Worm (Caenorhabditis elegans) whole organism, L1 larva: Measurements from ENCODE around the gene npr-4.

Experiments used
- fos-1 ChIP-seq: fragments of 150-350 bp; optimal IDR thresholded peaks from 2 replicates; lab custom pipeline; 2014; ENCODE audit warnings: missing biosample characterization, missing genetic modification characterization
- lsy-2 ChIP-seq, 2 experiments: fragments of 150-350 bp; optimal IDR thresholded peaks; 2 replicates each; lab custom pipeline; 2014; ENCODE audit warnings: missing biosample characterization in 2 of 2, missing genetic modification characterization in 2 of 2
- pqm-1 ChIP-seq: sonication (generic microtip); optimal IDR thresholded peaks from 3 replicates; lab custom pipeline; 2017; ENCODE audit warnings: missing biosample characterization, missing genetic modification characterization
- sptf-1 ChIP-seq: fragments of 150-350 bp; optimal IDR thresholded peaks from 2 replicates; lab custom pipeline; 2014; ENCODE audit warnings: missing biosample characterization, missing genetic modification characterization

- TF ChIP-seq fos-1 (tag; lab: Kevin White, UChicago): peak; percentile 60
- TF ChIP-seq sptf-1 (tag; lab: Kevin White, UChicago): no peak
- no peak for TF ChIP-seq pqm-1 (tag; lab: Kevin White, UChicago)
- TF ChIP-seq lsy-2 (tag; optimal IDR thresholded peaks at IDR 0.05; lab: Kevin White, UChicago): peak; percentile 49 to 63
These were observed 41.2 kb downstream of the npr-4 start for ce11 chrX:12510148-12510785.
